Worm (Caenorhabditis elegans) whole organism, L2 larva: Measurements from ENCODE around the gene tsp-13.

Experiments
- Y55F3AM.14 ChIP-seq: fragments of 200-800 bp; sonication (Bioruptor generic); optimal IDR thresholded peaks from 2 replicates; lab custom pipeline; 2018; ENCODE audit warnings: mild to moderate bottlenecking, missing genetic modification characterization, missing compliant biosample characterization
- ceh-82 ChIP-seq: fragments of 150-350 bp; optimal IDR thresholded peaks from 2 replicates; lab custom pipeline; 2014; ENCODE audit warnings: missing biosample characterization, missing genetic modification characterization
- egl-27 ChIP-seq: sonication (generic microtip); optimal IDR thresholded peaks from 3 replicates; lab custom pipeline; 2017; ENCODE audit warnings: missing biosample characterization, missing genetic modification reagents, missing genetic modification characterization
- fos-1 ChIP-seq: fragments of 150-350 bp; optimal IDR thresholded peaks from 2 replicates; lab custom pipeline; 2014; ENCODE audit warnings: missing biosample characterization, missing genetic modification characterization
- lin-13 ChIP-seq: fragments of 150-350 bp; optimal IDR thresholded peaks from 2 replicates; lab custom pipeline; 2014; ENCODE audit warnings: missing biosample characterization, missing genetic modification reagents, missing genetic modification characterization
- nhr-12 ChIP-seq: fragments of 150-350 bp; optimal IDR thresholded peaks from 2 replicates; lab custom pipeline; 2014; ENCODE audit warnings: missing biosample characterization, missing genetic modification characterization
- snpc-4 ChIP-seq: fragments of 150-350 bp; optimal IDR thresholded peaks from 2 replicates; lab custom pipeline; 2014; ENCODE audit warnings: missing biosample characterization, missing genetic modification characterization
- unc-39 ChIP-seq: fragments of 150-350 bp; optimal IDR thresholded peaks from 2 replicates; lab custom pipeline; 2014; ENCODE audit warnings: missing biosample characterization, missing genetic modification characterization
- unc-62 ChIP-seq: fragments of 150-350 bp; optimal IDR thresholded peaks from 2 replicates; lab custom pipeline; 2014; ENCODE audit warnings: missing biosample characterization, missing genetic modification reagents, missing genetic modification characterization
- ztf-11 ChIP-seq: sonication (generic microtip); optimal IDR thresholded peaks from 2 replicates; lab custom pipeline; 2017; ENCODE audit warnings: missing biosample characterization, missing genetic modification characterization
- ztf-4 ChIP-seq: fragments of 150-350 bp; optimal IDR thresholded peaks from 2 replicates; lab custom pipeline; 2014; ENCODE audit warnings: missing biosample characterization, missing genetic modification characterization

DNA sequence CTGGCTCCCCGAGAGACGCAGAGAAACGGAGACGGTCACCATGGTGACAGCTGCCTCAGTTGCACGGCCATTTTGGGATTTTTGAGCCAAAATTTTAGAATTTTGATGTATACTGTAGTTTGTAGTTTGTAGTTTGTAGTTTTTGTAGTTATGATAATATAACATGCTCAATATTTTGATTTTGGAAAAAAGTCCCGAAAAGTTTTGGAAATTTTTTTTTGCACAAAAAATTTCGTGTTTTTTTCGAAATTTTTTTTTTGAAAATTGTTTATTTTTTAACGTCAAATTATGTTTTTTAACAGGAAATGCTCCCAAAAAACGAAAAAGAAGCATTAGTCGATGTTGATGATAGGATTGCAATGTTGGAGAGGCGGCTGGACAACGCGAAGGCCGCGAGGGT lies 26.7 kb upstream of the tsp-13 start, which contains the start of gene dyf-17:
- TF ChIP-seq Y55F3AM.14 (GFP tag; lab: Kevin White, UChicago) (no peak), unc-39 (tag; lab: Kevin White, UChicago) (no peak), ceh-82 (tag; lab: Kevin White, UChicago) (no peak), ztf-11 (no peak), fos-1 (no peak), egl-27 (tag; lab: Kevin White, UChicago) (no peak), nhr-12 (tag; lab: Kevin White, UChicago) (no peak), ztf-4 (tag; lab: Kevin White, UChicago) (no peak), lin-13 (GFP tag; lab: Kevin White, UChicago) (no peak), snpc-4 (tag; lab: Kevin White, UChicago) (no peak), unc-62 (GFP tag; lab: Kevin White, UChicago) (no peak)
